Fruit fly (Drosophila melanogaster): ENCODE measurements around the gene Grip71.

Grip71 gene

DNA sequence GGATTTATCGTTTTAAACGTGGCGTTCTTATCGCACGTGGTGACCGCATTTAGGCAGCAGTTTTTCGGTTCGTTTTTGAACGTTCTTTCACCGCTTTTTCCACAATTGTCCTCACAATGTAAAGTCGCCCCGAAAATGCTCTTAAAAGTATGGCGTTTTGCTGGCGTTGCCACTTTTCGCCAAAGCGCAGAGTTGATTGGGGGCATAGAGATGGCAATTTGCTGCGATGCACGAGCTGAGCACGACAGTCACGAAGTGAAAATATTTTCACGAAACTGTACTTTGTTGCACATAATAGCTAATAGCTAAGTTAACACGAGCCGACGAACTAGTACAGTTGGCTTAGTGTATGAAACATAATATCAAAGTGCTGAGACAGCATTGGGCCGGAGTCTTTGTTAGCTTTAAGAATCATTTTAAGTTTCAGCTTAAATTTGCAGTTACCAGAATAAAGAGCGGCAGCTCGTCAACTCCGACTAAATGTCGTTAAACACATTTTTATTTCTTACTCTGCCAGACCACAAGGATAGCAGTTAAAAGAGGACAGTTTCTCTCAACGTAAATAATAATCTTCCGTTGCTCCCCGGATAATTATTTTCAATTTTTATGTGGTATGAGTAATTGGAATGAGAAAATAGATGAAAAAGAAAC lies 19.9 kb upstream of the Grip71 start, which contains the start of gene msl-1 (continued):
- peak; percentile 12 for TF ChIP-seq vfl (GFP tag; optimal IDR thresholded peaks at IDR 0.05)
- TF ChIP-seq CG14014 (GFP tag; IDR thresholded peaks at IDR 0.05): no peak
- TF ChIP-seq CG6813 (GFP tag; optimal IDR thresholded peaks at IDR 0.05): no peak
- no peak for TF ChIP-seq Hand (GFP tag; optimal IDR thresholded peaks at IDR 0.05)
- no peak for TF ChIP-seq CG2678 (tag; optimal IDR thresholded peaks at IDR 0.05)
- peak; percentile 75 for TF ChIP-seq CG6272 (GFP tag; IDR thresholded peaks at IDR 0.05)
- no peak for TF ChIP-seq lab (GFP tag; optimal IDR thresholded peaks at IDR 0.05)
- no peak for TF ChIP-seq stc (GFP tag; IDR thresholded peaks at IDR 0.05)
- no peak for TF ChIP-seq Jarid2 (GFP tag; optimal IDR thresholded peaks at IDR 0.05)
- no peak for TF ChIP-seq pita (GFP tag; optimal IDR thresholded peaks at IDR 0.05)
- no peak for TF ChIP-seq CG3726 (GFP tag; IDR thresholded peaks at IDR 0.05)
- no peak for TF ChIP-seq CG13296 (GFP tag; optimal IDR thresholded peaks at IDR 0.05)
- no peak for TF ChIP-seq crc (GFP tag; optimal IDR thresholded peaks at IDR 0.05)
- no peak for TF ChIP-seq psq (GFP tag; optimal IDR thresholded peaks at IDR 0.05)
- TF ChIP-seq Neu2 (GFP tag; optimal IDR thresholded peaks at IDR 0.05; ENCODE audit: borderline replicate concordance): no peak
- TF ChIP-seq CG17912 (GFP tag; optimal IDR thresholded peaks at IDR 0.05): peak; percentile 45
- no peak for TF ChIP-seq pros (GFP tag; optimal IDR thresholded peaks at IDR 0.05)
- no peak for TF ChIP-seq Oaz (GFP tag; IDR thresholded peaks at IDR 0.05)
- no peak for TF ChIP-seq exex (tag; optimal IDR thresholded peaks at IDR 0.05)
- TF ChIP-seq BtbVII (GFP tag; optimal IDR thresholded peaks at IDR 0.05): no peak
- no peak for TF ChIP-seq kay (GFP tag; optimal IDR thresholded peaks at IDR 0.05)
- no peak for TF ChIP-seq CG15696 (tag; optimal IDR thresholded peaks at IDR 0.05)
- TF ChIP-seq CG14860 (GFP tag; IDR thresholded peaks at IDR 0.05; ENCODE audit: partially characterized antibody): peak; percentile 95
- TF ChIP-seq bowl (GFP tag; IDR thresholded peaks at IDR 0.05): no peak
- peak; percentile 48; the same call in 1 of the 2 replicates for TF ChIP-seq vvl (GFP tag; IDR thresholded peaks at IDR 0.05)
- no peak for TF ChIP-seq Mes4 (GFP tag; optimal IDR thresholded peaks at IDR 0.05)
- TF ChIP-seq CG7271 (tag; optimal IDR thresholded peaks at IDR 0.05): no peak
- no peak for TF ChIP-seq klu (GFP tag; IDR thresholded peaks at IDR 0.05)
- no peak for TF ChIP-seq CG10431 (GFP tag; optimal IDR thresholded peaks at IDR 0.05)
- peak; percentile 94 for TF ChIP-seq mld (GFP tag; IDR thresholded peaks at IDR 0.05; ENCODE audit: partially characterized antibody)
- peak; percentile 91 for TF ChIP-seq CG9932 (GFP tag; IDR thresholded peaks at IDR 0.05)
- no peak for TF ChIP-seq Hr39 (optimal IDR thresholded peaks at IDR 0.05)
- no peak for TF ChIP-seq odd (GFP tag; optimal IDR thresholded peaks at IDR 0.05)
- no peak; the same call in 2 of the 3 replicates for TF ChIP-seq H15 (GFP tag; IDR thresholded peaks at IDR 0.05)
- TF ChIP-seq hkb (optimal IDR thresholded peaks at IDR 0.05): no peak
- no peak for TF ChIP-seq hkb (GFP tag; IDR thresholded peaks at IDR 0.05)
- TF ChIP-seq Taf1 (GFP tag; IDR thresholded peaks at IDR 0.05): no peak
- peak; percentile 34 for TF ChIP-seq sens (GFP tag)
- no peak for TF ChIP-seq ac (GFP tag; optimal IDR thresholded peaks at IDR 0.05)
- peak; percentile 47; the same call in 1 of the 3 replicates for TF ChIP-seq ci (GFP tag; IDR thresholded peaks at IDR 0.05)
- TF ChIP-seq dan (GFP tag; IDR thresholded peaks at IDR 0.05): no peak
- no peak for TF ChIP-seq CG8290 (GFP tag; optimal IDR thresholded peaks at IDR 0.05)
- peak in 1 of 2 experiments; percentile 49 for TF ChIP-seq CG8290 (tag; optimal IDR thresholded peaks at IDR 0.05)
- TF ChIP-seq D19A (tag; optimal IDR thresholded peaks at IDR 0.05): no peak
- TF ChIP-seq CG8359 (GFP tag; optimal IDR thresholded peaks at IDR 0.05; ENCODE audit: borderline replicate concordance): no peak
- no peak for TF ChIP-seq Ssrp (tag; optimal IDR thresholded peaks at IDR 0.05)
- TF ChIP-seq Hmr (GFP tag; optimal IDR thresholded peaks at IDR 0.05): no peak
- peak; percentile 84 for TF ChIP-seq Dll (GFP tag; IDR thresholded peaks at IDR 0.05; ENCODE audit: partially characterized antibody)
- 0 out of 2 replicates have a peak, but pooled peaks have one; percentile 13 for TF ChIP-seq CG17328 (GFP tag; IDR thresholded peaks at IDR 0.05)
- peak; percentile 47 for TF ChIP-seq CG33213 (GFP tag; optimal IDR thresholded peaks at IDR 0.05)
- TF ChIP-seq dimm (GFP tag; IDR thresholded peaks at IDR 0.05): no peak
